Worm (Caenorhabditis elegans) whole organism, L3 larva: ENCODE measurements around the gene ets-5.

Source experiments
- R02D3.7 ChIP-seq: fragments of 150-350 bp; optimal IDR thresholded peaks from 2 replicates; lab custom pipeline; 2014; ENCODE audit warnings: missing biosample characterization, missing genetic modification characterization
- ZK546.5 ChIP-seq: sonication (generic microtip); optimal IDR thresholded peaks from 2 replicates; lab custom pipeline; 2017; ENCODE audit warnings: missing biosample characterization, missing genetic modification characterization
- aly-2 ChIP-seq: fragments of 150-350 bp; optimal IDR thresholded peaks from 2 replicates; lab custom pipeline; 2014; ENCODE audit warnings: missing biosample characterization, missing genetic modification characterization
- ama-1 ChIP-seq: fragments of 150-350 bp; optimal IDR thresholded peaks from 2 replicates; lab custom pipeline; 2018
- ceh-16 ChIP-seq: sonication (generic microtip); optimal IDR thresholded peaks from 2 replicates; lab custom pipeline; 2017; ENCODE audit warnings: missing biosample characterization, missing genetic modification characterization
- ceh-28 ChIP-seq: fragments of 150-350 bp; optimal IDR thresholded peaks from 2 replicates; lab custom pipeline; 2014; ENCODE audit warnings: missing biosample characterization, missing genetic modification reagents, missing genetic modification characterization
- ceh-82 ChIP-seq: fragments of 150-350 bp; optimal IDR thresholded peaks from 2 replicates; lab custom pipeline; 2014; ENCODE audit warnings: missing biosample characterization, missing genetic modification characterization
- ceh-9 ChIP-seq: sonication (generic microtip); optimal IDR thresholded peaks from 2 replicates; lab custom pipeline; 2018; ENCODE audit warnings: missing biosample characterization, missing genetic modification characterization
- daf-12 ChIP-seq: fragments of 150-350 bp; optimal IDR thresholded peaks from 2 replicates; lab custom pipeline; 2014; ENCODE audit warnings: missing biosample characterization, missing genetic modification reagents, missing genetic modification characterization
- egl-27 ChIP-seq: sonication (generic microtip); optimal IDR thresholded peaks from 4 replicates; lab custom pipeline; 2017; ENCODE audit warnings: missing biosample characterization, missing genetic modification reagents, missing genetic modification characterization
- egl-5 ChIP-seq: fragments of 150-350 bp; optimal IDR thresholded peaks from 2 replicates; lab custom pipeline; 2017; ENCODE audit warnings: missing biosample characterization, missing genetic modification reagents, missing genetic modification characterization, inconsistent platforms
- elt-1 ChIP-seq: fragments of 150-350 bp; optimal IDR thresholded peaks from 2 replicates; lab custom pipeline; 2014; ENCODE audit warnings: missing biosample characterization, missing genetic modification characterization
- elt-2 ChIP-seq: sonication (generic microtip); optimal IDR thresholded peaks from 2 replicates; lab custom pipeline; 2016; ENCODE audit warnings: missing genetic modification reagents, mild to moderate bottlenecking, missing genetic modification characterization, missing compliant biosample characterization
- eor-1 ChIP-seq, 2 experiments: fragments of 150-350 bp; optimal IDR thresholded peaks; 2 replicates each; lab custom pipeline; 2014 to 2018; ENCODE audit warnings: missing biosample characterization in 2 of 2, missing genetic modification characterization in 2 of 2
- fkh-10 ChIP-seq: sonication (generic microtip); optimal IDR thresholded peaks from 2 replicates; lab custom pipeline; 2017; ENCODE audit warnings: missing biosample characterization, missing genetic modification reagents, missing genetic modification characterization
- fkh-2 ChIP-seq: fragments of 150-350 bp; optimal IDR thresholded peaks from 2 replicates; lab custom pipeline; 2014; ENCODE audit warnings: missing biosample characterization, missing genetic modification reagents, missing genetic modification characterization
- fos-1 ChIP-seq: fragments of 150-350 bp; optimal IDR thresholded peaks from 2 replicates; lab custom pipeline; 2014; ENCODE audit warnings: missing biosample characterization, missing genetic modification characterization
- hmg-11 ChIP-seq: sonication (generic microtip); optimal IDR thresholded peaks from 2 replicates; lab custom pipeline; 2016; ENCODE audit warnings: missing genetic modification characterization, missing compliant biosample characterization
- jun-1 ChIP-seq: fragments of 150-350 bp; optimal IDR thresholded peaks from 2 replicates; lab custom pipeline; 2014; ENCODE audit warnings: missing biosample characterization, missing genetic modification reagents, missing genetic modification characterization
- lin-39 ChIP-seq: fragments of 150-350 bp; optimal IDR thresholded peaks from 2 replicates; lab custom pipeline; 2018; ENCODE audit warnings: missing biosample characterization, missing genetic modification reagents, missing genetic modification characterization
- mdl-1 ChIP-seq: fragments of 150-350 bp; optimal IDR thresholded peaks from 2 replicates; lab custom pipeline; 2014; ENCODE audit warnings: missing biosample characterization, missing genetic modification characterization
- mml-1 ChIP-seq: fragments of 150-350 bp; sonication (generic microtip); optimal IDR thresholded peaks from 3 replicates; lab custom pipeline; 2014; ENCODE audit warnings: missing biosample characterization, missing genetic modification characterization
- nfya-1 ChIP-seq: sonication (generic microtip); optimal IDR thresholded peaks from 2 replicates; lab custom pipeline; 2017; ENCODE audit warnings: missing genetic modification characterization, mild to moderate bottlenecking, missing compliant biosample characterization, antibody characterized with exemption, moderate library complexity; ENCODE audit not compliant: insufficient read depth
- nhr-12 ChIP-seq: fragments of 150-350 bp; optimal IDR thresholded peaks from 2 replicates; lab custom pipeline; 2014; ENCODE audit warnings: missing biosample characterization, missing genetic modification characterization
- nhr-23 ChIP-seq: fragments of 150-350 bp; optimal IDR thresholded peaks from 2 replicates; lab custom pipeline; 2014; ENCODE audit warnings: missing biosample characterization, missing genetic modification reagents, missing genetic modification characterization
- nhr-237 ChIP-seq: fragments of 150-350 bp; optimal IDR thresholded peaks from 2 replicates; lab custom pipeline; 2014; ENCODE audit warnings: missing biosample characterization, missing genetic modification characterization
- nhr-25 ChIP-seq: sonication (generic microtip); optimal IDR thresholded peaks from 2 replicates; lab custom pipeline; 2017; ENCODE audit warnings: missing biosample characterization, missing genetic modification characterization
- nhr-28 ChIP-seq: fragments of 150-350 bp; optimal IDR thresholded peaks from 2 replicates; lab custom pipeline; 2014; ENCODE audit warnings: missing biosample characterization, missing genetic modification characterization
- nhr-43 ChIP-seq: sonication (generic microtip); optimal IDR thresholded peaks from 2 replicates; lab custom pipeline; 2016; ENCODE audit warnings: mild to moderate bottlenecking, missing genetic modification characterization, missing compliant biosample characterization; ENCODE audit not compliant: poor library complexity, severe bottlenecking
- nhr-67 ChIP-seq: fragments of 150-350 bp; optimal IDR thresholded peaks from 2 replicates; lab custom pipeline; 2014; ENCODE audit warnings: missing biosample characterization, missing genetic modification characterization
- nhr-76 ChIP-seq: fragments of 150-350 bp; sonication (generic microtip); optimal IDR thresholded peaks from 5 replicates; lab custom pipeline; 2014; ENCODE audit warnings: missing biosample characterization, missing genetic modification characterization
- nhr-77 ChIP-seq: fragments of 150-350 bp; optimal IDR thresholded peaks from 2 replicates; lab custom pipeline; 2014; ENCODE audit warnings: missing biosample characterization, missing genetic modification characterization
- pha-4 ChIP-seq: fragments of 150-350 bp; optimal IDR thresholded peaks from 2 replicates; lab custom pipeline; 2014; ENCODE audit warnings: missing biosample characterization, missing genetic modification reagents, missing genetic modification characterization
- pqm-1 ChIP-seq: fragments of 150-350 bp; optimal IDR thresholded peaks from 2 replicates; lab custom pipeline; 2017; ENCODE audit warnings: missing biosample characterization, missing genetic modification characterization, inconsistent platforms
- sea-2 ChIP-seq: fragments of 150-350 bp; sonication (generic microtip); optimal IDR thresholded peaks from 4 replicates; lab custom pipeline; 2014; ENCODE audit warnings: missing biosample characterization, missing genetic modification reagents, missing genetic modification characterization
- skn-1 ChIP-seq: fragments of 150-350 bp; optimal IDR thresholded peaks from 2 replicates; lab custom pipeline; 2014; ENCODE audit warnings: missing biosample characterization, missing genetic modification characterization
- tbx-2 ChIP-seq: sonication (generic microtip); optimal IDR thresholded peaks from 2 replicates; lab custom pipeline; 2016; ENCODE audit warnings: mild to moderate bottlenecking, missing genetic modification characterization, missing compliant biosample characterization
- unc-39 ChIP-seq: sonication (generic microtip); optimal IDR thresholded peaks from 4 replicates; lab custom pipeline; 2017; ENCODE audit warnings: missing biosample characterization, missing genetic modification characterization
- unc-62 ChIP-seq: fragments of 150-350 bp; sonication (generic microtip); optimal IDR thresholded peaks from 4 replicates; lab custom pipeline; 2014; ENCODE audit warnings: missing biosample characterization, missing genetic modification reagents, missing genetic modification characterization
- zag-1 ChIP-seq: fragments of 150-350 bp; optimal IDR thresholded peaks from 2 replicates; lab custom pipeline; 2014; ENCODE audit warnings: missing biosample characterization, missing genetic modification characterization
- ztf-11 ChIP-seq: fragments of 150-350 bp; optimal IDR thresholded peaks from 2 replicates; lab custom pipeline; 2014; ENCODE audit warnings: missing biosample characterization, missing genetic modification characterization

ets-5 gene

DNA sequence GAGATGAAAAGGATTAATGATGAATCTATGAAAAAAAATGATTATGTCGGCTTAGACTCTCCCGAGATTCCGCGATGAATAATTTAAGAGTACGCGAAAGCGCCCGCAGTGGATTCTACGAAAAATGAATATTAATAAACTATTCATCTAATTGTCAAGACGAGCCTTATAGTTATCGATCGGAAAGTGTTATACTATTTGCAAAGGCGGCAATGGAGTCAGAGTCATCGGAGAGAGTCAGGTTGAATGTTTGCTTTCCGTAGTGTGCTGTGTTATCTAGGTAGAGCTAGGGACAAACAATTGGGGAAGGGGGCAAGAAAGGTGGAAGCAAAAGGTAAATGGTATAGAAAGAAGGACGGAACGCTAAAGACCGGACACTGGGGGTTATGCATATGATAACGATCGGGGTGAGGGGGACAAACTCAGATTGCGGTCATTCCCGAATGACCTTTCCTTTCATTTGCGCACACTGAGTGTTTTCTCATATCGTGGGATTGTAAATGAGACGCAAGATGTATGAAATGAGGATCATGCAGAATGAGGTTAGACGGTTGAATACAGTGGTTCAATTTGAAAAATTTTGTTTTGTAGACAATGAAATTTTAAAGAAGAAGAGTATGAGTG lies 38.6 kb upstream of the ets-5 start:
- no peak for TF ChIP-seq nhr-28 (tag; lab: Kevin White, UChicago)
- no peak for TF ChIP-seq zag-1 (tag; lab: Kevin White, UChicago)
- no peak for TF ChIP-seq fkh-2
- TF ChIP-seq aly-2 (tag; lab: Kevin White, UChicago) = no peak
- no peak for TF ChIP-seq ceh-16
- no peak for TF ChIP-seq tbx-2 (tag; lab: Kevin White, UChicago)
- no peak for TF ChIP-seq R02D3.7 (tag; lab: Kevin White, UChicago)
- TF ChIP-seq unc-62 (GFP tag; lab: Kevin White, UChicago) = no peak
- TF ChIP-seq fos-1 (tag; lab: Kevin White, UChicago) = no peak
- no peak for TF ChIP-seq ZK546.5 (tag; lab: Kevin White, UChicago)
- no peak for TF ChIP-seq elt-1 (tag; lab: Kevin White, UChicago)
- TF ChIP-seq nhr-77 (tag; lab: Kevin White, UChicago) = no peak
- no peak for TF ChIP-seq daf-12 (tag; lab: Kevin White, UChicago)
- TF ChIP-seq pqm-1 (tag; lab: Kevin White, UChicago) = peak; percentile 30
- no peak for TF ChIP-seq mml-1 (tag; lab: Kevin White, UChicago)
- TF ChIP-seq fkh-10 = no peak
- no peak for TF ChIP-seq nhr-67 (tag; lab: Kevin White, UChicago)
- no peak for TF ChIP-seq ceh-9 (tag; lab: Kevin White, UChicago)
- TF ChIP-seq nhr-237 (tag; lab: Kevin White, UChicago) = no peak
- TF ChIP-seq eor-1 (tag; optimal IDR thresholded peaks at IDR 0.05; lab: Kevin White, UChicago) = no peak
- no peak for TF ChIP-seq nhr-43 (tag; lab: Kevin White, UChicago)
- TF ChIP-seq unc-39 (tag; lab: Kevin White, UChicago) = no peak
- TF ChIP-seq ceh-82 (tag; lab: Kevin White, UChicago) = no peak
- peak; percentile 18 for TF ChIP-seq nhr-23 (tag; lab: Kevin White, UChicago)
- no peak for TF ChIP-seq ztf-11
- no peak for TF ChIP-seq hmg-11
- no peak for TF ChIP-seq skn-1 (tag; lab: Kevin White, UChicago)
- no peak for TF ChIP-seq nfya-1 (tag; lab: Kevin White, UChicago)
- TF ChIP-seq nhr-12 (tag; lab: Kevin White, UChicago) = no peak
- TF ChIP-seq pha-4 (tag; lab: Kevin White, UChicago) = peak; percentile 85
- TF ChIP-seq egl-27 (tag; lab: Kevin White, UChicago) = no peak
- TF ChIP-seq ama-1 (lab: Kevin White, UChicago) = no peak
- no peak for TF ChIP-seq sea-2 (GFP tag; lab: Kevin White, UChicago)
- peak; percentile 26 for TF ChIP-seq nhr-25 (tag; lab: Kevin White, UChicago)
- TF ChIP-seq jun-1 = no peak
- peak; percentile 22 for TF ChIP-seq elt-2 (tag; lab: Kevin White, UChicago)

DNA sequence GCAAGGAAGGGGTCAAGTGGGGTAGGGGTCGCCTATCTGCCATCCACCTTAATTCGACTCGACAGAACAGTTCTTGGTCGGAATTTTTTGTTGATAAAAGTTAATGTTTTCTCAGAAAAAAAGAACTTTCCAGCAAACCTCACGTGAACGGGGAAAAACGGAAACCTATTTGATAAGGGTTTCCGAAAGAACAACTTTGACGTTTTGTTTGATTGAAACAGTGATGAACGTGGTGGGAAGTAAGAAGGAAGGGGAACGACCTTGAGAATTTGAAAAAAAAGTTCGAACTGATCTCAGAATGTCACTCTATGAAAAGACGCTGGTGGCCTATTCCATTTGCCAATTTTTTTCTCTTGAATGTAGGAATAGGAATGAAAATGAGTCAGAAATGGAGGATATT lies 38.0 kb upstream of the ets-5 start:
- TF ChIP-seq nhr-12 (tag; lab: Kevin White, UChicago) (no peak), nhr-23 (tag; lab: Kevin White, UChicago) (peak; percentile 9), mdl-1 (no peak), tbx-2 (tag; lab: Kevin White, UChicago) (no peak), egl-27 (tag; lab: Kevin White, UChicago) (no peak), elt-2 (tag; lab: Kevin White, UChicago) (peak; percentile 36), ZK546.5 (tag; lab: Kevin White, UChicago) (no peak), ceh-28 (tag; lab: Kevin White, UChicago) (no peak), nhr-76 (tag; lab: Kevin White, UChicago) (no peak), egl-5 (tag; lab: Kevin White, UChicago) (no peak), aly-2 (tag; lab: Kevin White, UChicago) (no peak), lin-39 (tag; lab: Kevin White, UChicago) (no peak), unc-39 (tag; lab: Kevin White, UChicago) (no peak), nhr-43 (tag; lab: Kevin White, UChicago) (no peak)
